Worm (Caenorhabditis elegans) whole organism, L3 larva: Measurements from ENCODE around the gene ace-1.

Experiments
- daf-12 ChIP-seq: fragments of 150-350 bp; optimal IDR thresholded peaks from 2 replicates; lab custom pipeline; 2014; ENCODE audit warnings: missing biosample characterization, missing genetic modification reagents, missing genetic modification characterization
- egl-5 ChIP-seq: fragments of 150-350 bp; optimal IDR thresholded peaks from 2 replicates; lab custom pipeline; 2017; ENCODE audit warnings: missing biosample characterization, missing genetic modification reagents, missing genetic modification characterization, inconsistent platforms
- eor-1 ChIP-seq, 2 experiments: fragments of 150-350 bp; optimal IDR thresholded peaks; 2 replicates each; lab custom pipeline; 2014 to 2018; ENCODE audit warnings: missing biosample characterization in 2 of 2, missing genetic modification characterization in 2 of 2
- nhr-12 ChIP-seq: fragments of 150-350 bp; optimal IDR thresholded peaks from 2 replicates; lab custom pipeline; 2014; ENCODE audit warnings: missing biosample characterization, missing genetic modification characterization
- nhr-67 ChIP-seq: fragments of 150-350 bp; optimal IDR thresholded peaks from 2 replicates; lab custom pipeline; 2014; ENCODE audit warnings: missing biosample characterization, missing genetic modification characterization
- snpc-4 ChIP-seq: fragments of 150-350 bp; optimal IDR thresholded peaks from 2 replicates; lab custom pipeline; 2014; ENCODE audit warnings: missing biosample characterization, missing genetic modification characterization
- tbx-2 ChIP-seq: sonication (generic microtip); optimal IDR thresholded peaks from 2 replicates; lab custom pipeline; 2016; ENCODE audit warnings: mild to moderate bottlenecking, missing genetic modification characterization, missing compliant biosample characterization

- TF ChIP-seq tbx-2 (tag; lab: Kevin White, UChicago) (no peak), nhr-12 (no peak), eor-1 (tag; optimal IDR thresholded peaks at IDR 0.05; lab: Kevin White, UChicago) (no peak), daf-12 (tag; lab: Kevin White, UChicago) (no peak), snpc-4 (tag; lab: Kevin White, UChicago) (no peak), egl-5 (tag; lab: Kevin White, UChicago) (no peak), nhr-67 (tag; lab: Kevin White, UChicago) (no peak)
These were observed 27.9 kb upstream of the ace-1 start for ce11 chrX:16339207-16339606.
